Worm (Caenorhabditis elegans): ENCODE data around the gene srd-70.

DNA sequence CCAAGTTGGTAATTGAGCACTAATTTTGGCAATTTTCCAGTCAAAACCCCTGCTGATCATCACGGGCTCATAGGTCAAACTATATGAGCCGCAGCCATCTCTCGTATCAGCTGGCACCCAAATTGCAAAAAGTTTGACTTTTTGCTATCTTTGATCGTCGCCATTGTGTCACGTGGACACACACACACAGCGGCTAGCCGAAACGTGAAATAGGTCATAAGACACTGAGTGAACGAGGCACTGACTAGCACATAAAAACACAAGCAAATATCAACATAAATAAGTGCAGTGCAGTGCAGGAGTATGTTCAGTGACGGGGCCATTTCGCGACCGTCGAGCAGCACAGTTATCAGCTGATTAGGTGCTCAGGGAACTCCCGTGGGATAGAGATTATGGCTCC, 35.1 kb upstream of the srd-70 start:
- TF ChIP-seq elt-2 (tag; optimal IDR thresholded peaks at IDR 0.05) (peak; percentile 93), pax-3 (tag; optimal IDR thresholded peaks at IDR 0.05) (no peak), nhr-28 (tag; optimal IDR thresholded peaks at IDR 0.05) (no peak), egl-27 (tag; optimal IDR thresholded peaks at IDR 0.05) (no peak), snpc-4 (tag; optimal IDR thresholded peaks at IDR 0.05) (no peak), aha-1 (tag; optimal IDR thresholded peaks at IDR 0.05) (no peak), ztf-11 (tag; optimal IDR thresholded peaks at IDR 0.05) (no peak)
